Worm (Caenorhabditis elegans) whole organism, L4 larva: ENCODE results near the gene ZK930.4.

Source experiments
- F49E8.2 ChIP-seq: sonication (generic microtip); optimal IDR thresholded peaks from 2 replicates; lab custom pipeline; 2016; ENCODE audit warnings: missing compliant biosample characterization, mild to moderate bottlenecking, missing genetic modification characterization, borderline replicate concordance
- R02D3.7 ChIP-seq: fragments of 150-350 bp; sonication (generic microtip); optimal IDR thresholded peaks from 3 replicates; lab custom pipeline; 2014; ENCODE audit warnings: missing biosample characterization, missing genetic modification characterization
- daf-12 ChIP-seq: fragments of 150-350 bp; optimal IDR thresholded peaks from 2 replicates; lab custom pipeline; 2014; ENCODE audit warnings: missing biosample characterization, missing genetic modification reagents, missing genetic modification characterization
- daf-8 ChIP-seq: fragments of 200-800 bp; sonication (Bioruptor generic); IDR thresholded peaks from 2 replicates; pipeline ENCODE4 v1.3.6; 2022; ENCODE audit warnings: missing genetic modification characterization, missing compliant biosample characterization
- jun-1 ChIP-seq: fragments of 150-350 bp; optimal IDR thresholded peaks from 2 replicates; lab custom pipeline; 2014; ENCODE audit warnings: missing biosample characterization, missing genetic modification reagents, missing genetic modification characterization
- lin-15B ChIP-seq: fragments of 150-350 bp; sonication (generic microtip); optimal IDR thresholded peaks from 3 replicates; lab custom pipeline; 2014; ENCODE audit warnings: missing biosample characterization, missing genetic modification characterization
- madf-9 ChIP-seq: fragments of 200-800 bp; sonication (Bioruptor generic); conservative IDR thresholded peaks from 2 replicates; pipeline ENCODE4 v1.3.6; 2022; ENCODE audit warnings: missing genetic modification reagents, missing genetic modification characterization, missing compliant biosample characterization
- nhr-11 ChIP-seq: fragments of 150-350 bp; optimal IDR thresholded peaks from 2 replicates; lab custom pipeline; 2014; ENCODE audit warnings: missing biosample characterization, missing genetic modification characterization
- pha-4 ChIP-seq, 2 experiments: fragments of 150-350 bp in 1 of 2; fragments of 200-800 bp in 1 of 2; sonication (Bioruptor generic) in 1 of 2; IDR thresholded peaks in 1 of 2; optimal IDR thresholded peaks in 1 of 2; 2 replicates each; pipeline versions ENCODE4 v1.3.6 to Lab custom; 2014 to 2022; ENCODE audit warnings: missing genetic modification characterization in 2 of 2, missing genetic modification reagents in 2 of 2, missing biosample characterization in 1 of 2, missing compliant biosample characterization in 1 of 2
- unc-130 ChIP-seq: sonication (generic microtip); optimal IDR thresholded peaks from 2 replicates; lab custom pipeline; 2016; ENCODE audit warnings: missing genetic modification reagents, missing genetic modification characterization, missing compliant biosample characterization
- zag-1 ChIP-seq: fragments of 150-350 bp; optimal IDR thresholded peaks from 2 replicates; lab custom pipeline; 2014; ENCODE audit warnings: missing biosample characterization, missing genetic modification characterization

DNA sequence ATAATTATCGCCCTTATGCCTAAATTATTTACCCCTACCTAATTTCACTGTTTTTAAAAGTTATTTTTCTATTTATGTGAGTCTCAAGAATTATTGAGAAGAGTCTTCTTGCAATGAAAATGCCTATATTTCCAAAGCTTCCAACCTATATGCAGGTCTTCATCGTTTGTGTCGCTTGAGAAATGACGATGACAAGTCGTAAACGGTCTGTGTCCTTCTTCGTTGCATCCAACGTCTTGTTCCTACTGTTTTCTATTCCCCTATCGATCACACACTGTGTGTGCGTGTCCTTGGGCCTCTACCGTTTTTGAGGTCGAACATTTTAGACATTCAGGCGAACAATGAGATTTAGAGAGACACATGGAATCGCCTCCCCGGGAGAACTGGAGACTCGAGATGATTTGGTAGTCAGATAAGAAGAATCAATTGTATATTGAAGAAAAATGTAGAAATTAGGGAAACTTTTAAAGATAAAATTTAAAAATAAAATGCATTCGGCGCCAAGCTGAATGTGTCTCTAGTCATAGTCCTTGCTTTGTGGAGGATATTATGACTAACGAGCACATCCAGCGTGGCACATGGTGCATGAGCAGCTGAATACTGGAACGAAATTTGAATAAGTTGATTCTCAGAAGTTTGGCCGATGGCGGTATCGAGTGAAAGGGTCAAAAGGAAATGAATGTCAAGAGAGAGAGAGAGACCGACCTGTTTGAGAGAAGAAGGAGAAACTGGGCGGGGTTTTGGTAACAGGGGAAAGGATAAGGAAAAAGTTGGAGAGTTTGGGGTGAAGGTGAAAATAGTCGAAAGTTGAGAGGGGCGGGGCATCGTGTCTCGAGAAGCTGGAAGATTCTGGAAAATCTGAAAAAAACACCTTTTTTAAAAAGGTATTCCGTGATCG lies 25.6 kb upstream of the ZK930.4 start:
- peak; percentile 34 for TF ChIP-seq unc-130 (GFP tag; lab: Kevin White, UChicago)
- no peak for TF ChIP-seq madf-9 (GFP tag; lab: Robert Waterston, UW)
- peak; percentile 83 for TF ChIP-seq F49E8.2 (tag; lab: Kevin White, UChicago)
- no peak for TF ChIP-seq nhr-11
- TF ChIP-seq jun-1 (tag; lab: Kevin White, UChicago), result no peak
- no peak for TF ChIP-seq zag-1
- TF ChIP-seq lin-15B (tag; lab: Kevin White, UChicago), result no peak
- TF ChIP-seq R02D3.7 (tag; lab: Kevin White, UChicago), result no peak
- TF ChIP-seq daf-8, result no peak
- TF ChIP-seq pha-4 (GFP tag; IDR thresholded peaks at IDR 0.05; lab: Robert Waterston, UW), result peak; percentile 63; the same call in 1 of the 2 replicates
- no peak for TF ChIP-seq pha-4 (tag; optimal IDR thresholded peaks at IDR 0.05; lab: Kevin White, UChicago)
- TF ChIP-seq daf-12, result no peak
